Fruit fly (Drosophila melanogaster) whole organism, wandering third instar larva: Measurements from ENCODE around the gene CG9312.

ENCODE experiments used
- Myc ChIP-seq: fragments of >200 bp; optimal IDR thresholded peaks from 2 replicates; lab custom pipeline; 2017
- Rel ChIP-seq, 2 experiments: fragments of 200-800 bp; sonication (Bioruptor generic) in 1 of 2; optimal IDR thresholded peaks; 2 replicates in 1 of 2; 3 replicates in 1 of 2; lab custom pipeline; 2016 to 2019; ENCODE audit warnings: mild to moderate bottlenecking in 2 of 2, missing biosample characterization in 2 of 2, missing genetic modification characterization in 2 of 2, moderate library complexity in 1 of 2
- Sp1 ChIP-seq: fragments of 200-800 bp; sonication (Bioruptor generic); optimal IDR thresholded peaks from 3 replicates; lab custom pipeline; 2019; ENCODE audit warnings: missing biosample characterization, mild to moderate bottlenecking, missing genetic modification characterization, moderate library complexity
- ey ChIP-seq: fragments of 200-800 bp; sonication (Bioruptor generic); optimal IDR thresholded peaks from 2 replicates; lab custom pipeline; 2016; ENCODE audit warnings: missing biosample characterization, missing genetic modification characterization
- lola ChIP-seq: fragments of >200 bp; optimal IDR thresholded peaks from 2 replicates; lab custom pipeline; 2017; ENCODE audit warnings: missing biosample characterization, missing genetic modification characterization
- pan ChIP-seq: fragments of >200 bp; optimal IDR thresholded peaks from 2 replicates; lab custom pipeline; 2017
- woc ChIP-seq: sonication (Bioruptor generic); optimal IDR thresholded peaks from 2 replicates; lab custom pipeline; 2016; ENCODE audit warnings: missing biosample characterization, mild to moderate bottlenecking, missing genetic modification characterization

CG9312 gene

DNA sequence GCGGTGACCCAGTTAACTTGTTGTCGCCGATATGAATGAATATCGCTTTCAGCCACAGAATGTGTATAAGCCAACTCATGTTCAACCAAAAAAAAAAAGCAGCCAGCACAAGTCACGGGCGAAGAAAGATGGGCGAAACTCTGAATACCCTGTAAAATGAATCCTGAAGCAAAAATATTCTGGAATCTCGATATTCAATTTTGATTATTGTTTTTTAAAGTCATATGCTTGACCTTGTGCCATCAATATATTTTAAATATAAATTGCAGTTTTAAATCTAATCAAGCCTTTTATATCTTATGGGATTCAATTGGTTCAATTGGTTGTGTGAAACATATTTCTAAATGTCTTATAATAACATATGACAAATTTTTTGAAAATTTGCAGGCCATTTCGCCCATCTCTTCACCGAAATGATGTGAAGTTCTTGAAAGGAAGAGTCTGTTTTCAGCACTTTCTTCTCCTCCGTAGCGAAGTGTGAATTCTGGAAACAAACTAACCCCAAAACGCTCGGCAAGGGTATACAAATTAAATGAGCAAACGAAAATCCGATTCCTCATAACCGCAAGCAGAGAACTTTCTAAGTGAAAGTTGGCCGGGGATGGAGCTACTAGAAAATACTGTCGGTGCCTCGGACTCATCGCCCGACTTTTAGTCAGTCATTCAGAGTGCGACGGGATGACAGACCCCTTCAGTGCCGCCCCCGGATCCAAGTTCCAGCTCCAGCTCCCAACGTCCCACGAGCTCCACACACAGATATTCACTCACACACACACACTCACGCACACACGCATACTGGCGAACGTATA is 50.2 kb downstream of the CG9312 start:
- TF ChIP-seq pan (no peak), lola (GFP tag; lab: Kevin White, UChicago) (no peak), ey (GFP tag; lab: Kevin White, UChicago) (no peak), Sp1 (GFP tag; lab: Kevin White, UChicago) (no peak), Myc (lab: Kevin White, UChicago) (no peak), woc (GFP tag; lab: Kevin White, UChicago) (no peak)

DNA sequence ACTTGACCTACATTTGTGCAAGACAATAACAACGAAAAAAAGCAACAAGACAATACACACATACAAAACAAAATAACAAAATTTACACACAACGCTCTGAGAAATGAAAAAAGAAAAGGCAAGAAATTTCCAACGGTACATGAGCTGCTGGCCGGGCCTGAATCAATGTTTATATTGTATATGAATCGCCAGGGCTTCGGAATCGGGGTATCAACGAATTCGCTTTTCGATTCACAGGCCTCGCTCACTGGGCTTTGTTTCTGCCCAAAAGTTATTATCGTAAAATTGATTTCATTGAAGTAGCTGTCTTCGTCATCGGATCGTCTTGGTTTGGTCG is 50.8 kb downstream of the CG9312 start:
- TF ChIP-seq woc (GFP tag; lab: Kevin White, UChicago) (no peak), Rel (GFP tag; optimal IDR thresholded peaks at IDR 0.05; lab: Kevin White, UChicago) (no peak), Rel (tag; optimal IDR thresholded peaks at IDR 0.05; lab: Kevin White, UChicago) (peak; percentile 20)
- TF ChIP-seq, all 38 proteins: peak for 1
